Worm (Caenorhabditis elegans) whole organism, L1 larva: ENCODE data around the gene cst-1.
A peak's percentile ranks its signal among the peaks of the same experiment; 100 is the strongest.

Experiments
- C16A3.4 ChIP-seq: fragments of 150-350 bp; optimal IDR thresholded peaks from 2 replicates; lab custom pipeline; 2014; ENCODE audit warnings: missing biosample characterization, missing genetic modification characterization
- C34B4.2 ChIP-seq: sonication (generic microtip); optimal IDR thresholded peaks from 2 replicates; lab custom pipeline; 2017; ENCODE audit warnings: mild to moderate bottlenecking, missing genetic modification characterization, missing compliant biosample characterization
- F16B12.6 ChIP-seq: fragments of 150-350 bp; optimal IDR thresholded peaks from 2 replicates; lab custom pipeline; 2014; ENCODE audit warnings: missing biosample characterization, missing genetic modification characterization
- aha-1 ChIP-seq: fragments of 150-350 bp; optimal IDR thresholded peaks from 2 replicates; lab custom pipeline; 2014; ENCODE audit warnings: missing biosample characterization, missing genetic modification characterization
- alr-1 ChIP-seq: fragments of 200-800 bp; sonication (Bioruptor generic); optimal IDR thresholded peaks from 2 replicates; lab custom pipeline; 2018; ENCODE audit warnings: borderline replicate concordance, mild to moderate bottlenecking, missing genetic modification characterization, missing compliant biosample characterization
- aly-2 ChIP-seq: fragments of 150-350 bp; optimal IDR thresholded peaks from 2 replicates; lab custom pipeline; 2014; ENCODE audit warnings: missing biosample characterization, missing genetic modification characterization
- blmp-1 ChIP-seq: fragments of 150-350 bp; optimal IDR thresholded peaks from 2 replicates; lab custom pipeline; 2014; ENCODE audit warnings: missing biosample characterization, missing genetic modification characterization
- ceh-82 ChIP-seq, 3 experiments: fragments of 150-350 bp in 1 of 3; sonication (generic microtip) in 2 of 3; optimal IDR thresholded peaks; 2 replicates each; lab custom pipeline; 2014 to 2017; ENCODE audit warnings: missing biosample characterization in 3 of 3, missing genetic modification characterization in 3 of 3
- ceh-88 ChIP-seq: fragments of 200-800 bp; sonication (Bioruptor generic); IDR thresholded peaks from 2 replicates; pipeline ENCODE4 v1.3.6; 2022; ENCODE audit warnings: missing genetic modification characterization, missing compliant biosample characterization
- dpl-1 ChIP-seq, 3 experiments: fragments of 150-350 bp in 2 of 3; sonication (generic microtip) in 1 of 3; optimal IDR thresholded peaks; 2 replicates each; lab custom pipeline; 2014 to 2017; ENCODE audit warnings: missing biosample characterization in 3 of 3, missing genetic modification characterization in 3 of 3, missing genetic modification reagents in 3 of 3
- efl-1 ChIP-seq, 4 experiments: fragments of 150-350 bp; optimal IDR thresholded peaks in 3 of 4; peaks in 1 of 4; 1 replicate in 1 of 4; 2 replicates in 3 of 4; lab custom pipeline; 2014; ENCODE audit warnings: missing biosample characterization in 2 of 4, missing genetic modification characterization in 2 of 4, missing genetic modification reagents in 2 of 4
- egl-13 ChIP-seq: sonication (generic microtip); optimal IDR thresholded peaks from 2 replicates; lab custom pipeline; 2016; ENCODE audit warnings: missing genotype, missing genetic modification reagents, missing genetic modification characterization, missing compliant biosample characterization
- egl-27 ChIP-seq, 2 experiments: fragments of 150-350 bp in 1 of 2; sonication (generic microtip); optimal IDR thresholded peaks; 3 replicates each; lab custom pipeline; 2017 to 2018; ENCODE audit warnings: missing biosample characterization in 2 of 2, missing genetic modification characterization in 2 of 2, missing genetic modification reagents in 2 of 2
- elt-2 ChIP-seq: sonication (generic microtip); optimal IDR thresholded peaks from 2 replicates; lab custom pipeline; 2016; ENCODE audit warnings: missing genetic modification characterization, mild to moderate bottlenecking, inconsistent platforms, missing compliant biosample characterization, missing genetic modification reagents
- elt-3 ChIP-seq, 6 experiments: fragments of 150-350 bp in 1 of 6; sonication (generic microtip); optimal IDR thresholded peaks; 2 replicates each; lab custom pipeline; 2017 to 2018; ENCODE audit warnings: missing biosample characterization in 6 of 6, missing genetic modification characterization in 6 of 6, inconsistent platforms in 1 of 6
- fkh-10 ChIP-seq: sonication (generic microtip); optimal IDR thresholded peaks from 2 replicates; lab custom pipeline; 2017; ENCODE audit warnings: missing biosample characterization, missing genetic modification reagents, missing genetic modification characterization
- fos-1 ChIP-seq: fragments of 150-350 bp; optimal IDR thresholded peaks from 2 replicates; lab custom pipeline; 2014; ENCODE audit warnings: missing biosample characterization, missing genetic modification characterization
- hpl-2 ChIP-seq: fragments of 150-350 bp; optimal IDR thresholded peaks from 2 replicates; lab custom pipeline; 2014; ENCODE audit warnings: missing biosample characterization, missing genetic modification reagents, missing genetic modification characterization
- irx-1 ChIP-seq: sonication (generic microtip); optimal IDR thresholded peaks from 2 replicates; lab custom pipeline; 2016; ENCODE audit warnings: missing genetic modification characterization, missing compliant biosample characterization
- isw-1 ChIP-seq: fragments of 200-800 bp; sonication (Bioruptor generic); IDR thresholded peaks from 2 replicates; pipeline ENCODE4 v1.3.6; 2022; ENCODE audit warnings: missing genetic modification characterization, missing compliant biosample characterization
- lin-14 ChIP-seq: fragments of 200-800 bp; sonication (Bioruptor generic); optimal IDR thresholded peaks from 2 replicates; lab custom pipeline; 2018; ENCODE audit warnings: mild to moderate bottlenecking, missing genetic modification characterization, moderate library complexity, missing compliant biosample characterization
- lin-15B ChIP-seq: fragments of 150-350 bp; sonication (generic microtip); optimal IDR thresholded peaks from 3 replicates; lab custom pipeline; 2014; ENCODE audit warnings: missing biosample characterization, missing genetic modification characterization
- lin-35 ChIP-seq, 2 experiments: fragments of 150-350 bp; optimal IDR thresholded peaks; 2 replicates each; lab custom pipeline; 2014; ENCODE audit warnings: missing biosample characterization in 2 of 2, missing genetic modification characterization in 2 of 2, missing genetic modification reagents in 2 of 2
- lin-39 ChIP-seq: fragments of 150-350 bp; optimal IDR thresholded peaks from 2 replicates; lab custom pipeline; 2014; ENCODE audit warnings: missing biosample characterization, missing genetic modification reagents, missing genetic modification characterization
- lir-3 ChIP-seq: sonication (generic microtip); optimal IDR thresholded peaks from 2 replicates; lab custom pipeline; 2016; ENCODE audit warnings: mild to moderate bottlenecking, missing genetic modification characterization, moderate library complexity, missing compliant biosample characterization; ENCODE audit not compliant: poor library complexity
- mab-9 ChIP-seq: fragments of 200-800 bp; sonication (Bioruptor generic); IDR thresholded peaks from 2 replicates; pipeline ENCODE4 v1.3.6; 2022; ENCODE audit warnings: missing genetic modification reagents, missing genetic modification characterization, missing compliant biosample characterization
- mef-2 ChIP-seq: fragments of 150-350 bp; optimal IDR thresholded peaks from 2 replicates; lab custom pipeline; 2014; ENCODE audit warnings: missing biosample characterization, missing genetic modification characterization
- mep-1 ChIP-seq: fragments of 150-350 bp; optimal IDR thresholded peaks from 2 replicates; lab custom pipeline; 2014; ENCODE audit warnings: missing biosample characterization, missing genetic modification characterization
- nhr-11 ChIP-seq: fragments of 150-350 bp; optimal IDR thresholded peaks from 2 replicates; lab custom pipeline; 2014; ENCODE audit warnings: missing biosample characterization, missing genetic modification characterization
- nhr-19 ChIP-seq: fragments of 200-800 bp; sonication (Bioruptor generic); conservative IDR thresholded peaks from 2 replicates; pipeline ENCODE4 v1.3.6; 2022; ENCODE audit warnings: missing genetic modification characterization, missing compliant biosample characterization
- nhr-28 ChIP-seq: fragments of 150-350 bp; optimal IDR thresholded peaks from 2 replicates; lab custom pipeline; 2014; ENCODE audit warnings: missing biosample characterization, missing genetic modification characterization
- nhr-77 ChIP-seq: fragments of 150-350 bp; optimal IDR thresholded peaks from 2 replicates; lab custom pipeline; 2014; ENCODE audit warnings: missing biosample characterization, missing genetic modification characterization
- nhr-84 ChIP-seq: sonication (generic microtip); optimal IDR thresholded peaks from 2 replicates; lab custom pipeline; 2017; ENCODE audit warnings: missing biosample characterization, missing genetic modification characterization
- nhr-90 ChIP-seq: sonication (generic microtip); optimal IDR thresholded peaks from 2 replicates; lab custom pipeline; 2016; ENCODE audit warnings: mild to moderate bottlenecking, missing genetic modification characterization, missing compliant biosample characterization; ENCODE audit not compliant: poor library complexity
- pag-3 ChIP-seq: sonication (generic microtip); optimal IDR thresholded peaks from 2 replicates; lab custom pipeline; 2017; ENCODE audit warnings: missing genetic modification characterization, mild to moderate bottlenecking, missing compliant biosample characterization, antibody characterized with exemption, borderline replicate concordance; ENCODE audit not compliant: insufficient read depth
- pax-3 ChIP-seq: fragments of 200-800 bp; sonication (Bioruptor generic); optimal IDR thresholded peaks from 2 replicates; lab custom pipeline; 2018; ENCODE audit warnings: mild to moderate bottlenecking, missing genetic modification characterization, moderate library complexity, missing compliant biosample characterization
- snpc-4 ChIP-seq: fragments of 150-350 bp; optimal IDR thresholded peaks from 2 replicates; lab custom pipeline; 2014; ENCODE audit warnings: missing biosample characterization, missing genetic modification characterization
- snu-23 ChIP-seq: sonication (generic microtip); optimal IDR thresholded peaks from 2 replicates; lab custom pipeline; 2016; ENCODE audit warnings: missing genetic modification characterization, missing compliant biosample characterization
- sup-37 ChIP-seq: fragments of 200-800 bp; sonication (Bioruptor generic); optimal IDR thresholded peaks from 2 replicates; lab custom pipeline; 2018; ENCODE audit warnings: mild to moderate bottlenecking, missing genetic modification characterization, missing compliant biosample characterization
- tbx-2 ChIP-seq: sonication (generic microtip); optimal IDR thresholded peaks from 2 replicates; lab custom pipeline; 2016; ENCODE audit warnings: missing genetic modification characterization, missing compliant biosample characterization
- unc-130 ChIP-seq: fragments of 150-350 bp; optimal IDR thresholded peaks from 2 replicates; lab custom pipeline; 2017; ENCODE audit warnings: missing biosample characterization, missing genetic modification characterization, inconsistent platforms
- unc-30 ChIP-seq: sonication (generic microtip); optimal IDR thresholded peaks from 2 replicates; lab custom pipeline; 2017; ENCODE audit warnings: missing biosample characterization, missing genetic modification characterization
- unc-86 ChIP-seq: sonication (generic microtip); optimal IDR thresholded peaks from 2 replicates; lab custom pipeline; 2016; ENCODE audit warnings: missing genetic modification characterization, missing compliant biosample characterization
- xbp-1 ChIP-seq: sonication (generic microtip); optimal IDR thresholded peaks from 2 replicates; lab custom pipeline; 2016; ENCODE audit warnings: missing genetic modification characterization, missing compliant biosample characterization
- ztf-11 ChIP-seq, 2 experiments: sonication (generic microtip); optimal IDR thresholded peaks; 2 replicates each; lab custom pipeline; 2016 to 2017; ENCODE audit warnings: missing genetic modification characterization in 2 of 2, missing biosample characterization in 1 of 2, missing compliant biosample characterization in 1 of 2

cst-1 gene

DNA sequence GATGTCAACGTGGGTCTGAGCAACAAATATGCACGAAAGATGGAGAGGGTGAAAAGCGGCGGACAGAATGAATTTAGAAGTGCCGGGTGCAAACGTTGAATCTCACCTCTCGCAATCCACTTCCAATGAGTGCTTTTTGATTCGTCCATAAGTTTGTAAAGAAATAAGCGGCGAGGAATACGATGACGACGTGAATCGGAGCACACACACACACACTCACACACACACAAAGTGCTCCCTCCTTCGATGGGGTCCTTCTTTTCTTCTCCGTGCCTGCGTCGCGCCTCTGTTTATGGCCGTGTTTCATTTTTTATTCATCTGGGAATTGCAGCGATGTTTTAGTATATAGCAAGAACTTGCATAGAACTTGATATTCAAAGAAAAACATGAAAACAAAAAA is 42.0 kb upstream of the cst-1 start, which contains the start of gene paf-2:
TSS of gene paf-2 (minus strand) at position 290 of the 400 bp plus-strand sequence.
- TF ChIP-seq mab-9 (GFP tag; lab: Robert Waterston, UW) = no peak
- TF ChIP-seq aly-2 (tag; lab: Kevin White, UChicago) = peak; percentile 17
- TF ChIP-seq efl-1 (optimal IDR thresholded peaks at IDR 0.05; lab: Kevin White, UChicago) = no peak
- peak in 1 of 2 experiments; percentile 78 for TF ChIP-seq efl-1 (GFP tag; optimal IDR thresholded peaks at IDR 0.05 in 1 of 2; lab: Kevin White, UChicago)
- TF ChIP-seq fkh-10 (GFP tag; lab: Kevin White, UChicago) = peak; percentile 66
- no peak for TF ChIP-seq ztf-11 (tag; optimal IDR thresholded peaks at IDR 0.05; lab: Kevin White, UChicago)
- TF ChIP-seq nhr-28 (tag; lab: Kevin White, UChicago) = no peak
- no peak for TF ChIP-seq nhr-11
- no peak for TF ChIP-seq C34B4.2 (tag; lab: Kevin White, UChicago)
- no peak for TF ChIP-seq mef-2
- no peak for TF ChIP-seq pax-3 (tag; lab: Kevin White, UChicago)
- peak in 1 of 3 experiments; percentile 19 for TF ChIP-seq ceh-82 (tag; optimal IDR thresholded peaks at IDR 0.05; lab: Kevin White, UChicago)
- TF ChIP-seq nhr-84 (tag; lab: Kevin White, UChicago) = no peak
- TF ChIP-seq lin-14 (GFP tag; lab: Kevin White, UChicago) = peak; percentile 59
- no peak for TF ChIP-seq hpl-2

DNA sequence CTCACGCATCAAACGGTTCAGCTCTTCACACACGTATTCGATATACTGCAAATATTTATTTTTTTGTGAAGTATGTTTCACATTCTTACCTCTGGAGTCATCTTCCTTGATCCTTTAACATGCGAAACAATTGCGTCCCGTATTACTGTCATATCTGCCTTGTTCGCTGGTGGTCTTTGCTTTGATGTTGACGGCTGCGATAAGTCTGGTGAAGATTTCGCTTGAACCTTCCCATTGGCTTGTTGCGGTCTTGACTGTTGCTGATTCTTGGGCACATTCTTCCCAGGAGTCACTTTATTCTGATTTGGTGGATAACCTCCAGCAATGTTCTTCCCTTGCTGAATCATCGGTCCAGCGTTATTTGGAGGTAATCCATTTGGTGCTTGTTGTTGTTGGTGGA is 36.2 kb upstream of the cst-1 start:
- TF ChIP-seq nhr-77 = no peak
- no peak for TF ChIP-seq unc-30 (tag; lab: Kevin White, UChicago)
- no peak for TF ChIP-seq irx-1
- no peak for TF ChIP-seq unc-86 (tag; lab: Kevin White, UChicago)
- no peak for TF ChIP-seq aly-2 (tag; lab: Kevin White, UChicago)
- no peak for TF ChIP-seq fos-1 (tag; lab: Kevin White, UChicago)
- TF ChIP-seq sup-37 (GFP tag; lab: Kevin White, UChicago) = no peak
- no peak for TF ChIP-seq snu-23
- TF ChIP-seq ceh-82 (tag; optimal IDR thresholded peaks at IDR 0.05; lab: Kevin White, UChicago) = no peak
- no peak for TF ChIP-seq pag-3
- TF ChIP-seq nhr-11 = no peak

DNA sequence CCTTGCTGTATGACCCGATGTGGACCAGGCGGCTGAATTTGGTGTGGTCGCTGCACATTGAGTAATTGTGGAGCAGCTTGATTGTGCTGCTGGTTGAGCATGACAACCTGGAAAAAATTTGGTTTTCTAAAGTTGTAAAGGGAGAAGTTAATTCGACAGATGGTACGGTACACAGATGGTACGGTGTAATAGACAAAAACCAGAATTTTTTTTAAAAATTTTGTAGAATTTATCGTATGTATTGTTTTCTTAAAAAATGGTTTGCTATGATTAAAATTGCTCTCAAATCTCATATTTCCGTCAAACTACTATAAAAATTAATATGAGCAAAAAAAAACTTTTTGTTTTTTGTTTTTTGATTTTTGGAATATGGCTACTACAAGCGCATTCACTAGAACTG is 32.6 kb upstream of the cst-1 start, which contains the start of gene pqn-15:
TSS of gene pqn-15 (minus strand) at position 101 of the 400 bp plus-strand sequence.
- no peak for TF ChIP-seq alr-1 (tag; lab: Kevin White, UChicago)
- no peak for TF ChIP-seq blmp-1 (tag; lab: Kevin White, UChicago)
- TF ChIP-seq snpc-4 (tag; lab: Kevin White, UChicago) = no peak
- no peak for TF ChIP-seq lin-39
- no peak for TF ChIP-seq lir-3 (tag; lab: Kevin White, UChicago)
- TF ChIP-seq ceh-88 (GFP tag; lab: Robert Waterston, UW) = no peak
- TF ChIP-seq tbx-2 (tag; lab: Kevin White, UChicago) = no peak
- no peak for TF ChIP-seq aha-1 (tag; lab: Kevin White, UChicago)

DNA sequence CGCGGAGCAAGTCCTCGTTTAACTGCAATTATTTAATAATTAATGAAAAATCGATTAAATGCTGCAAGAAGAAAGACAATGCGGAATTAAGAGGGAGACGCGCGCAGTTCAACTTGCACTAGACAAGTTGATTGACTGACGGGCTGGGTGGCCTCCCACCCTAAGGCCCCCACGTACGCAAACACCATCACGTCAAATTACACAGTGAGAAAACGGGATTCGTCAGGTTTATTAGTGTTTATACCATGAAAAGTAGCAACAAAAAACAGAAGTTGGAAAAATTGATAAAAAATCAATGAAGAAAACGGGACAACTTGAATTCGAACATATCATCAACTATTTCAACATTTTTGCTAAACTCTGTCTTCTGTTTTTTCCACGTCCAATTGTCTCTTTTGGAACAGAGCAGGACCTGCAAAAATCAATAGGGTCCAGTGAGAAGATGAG is 31.9 kb upstream of the cst-1 start:
- TF ChIP-seq elt-2 (peak; percentile 6), dpl-1 (GFP tag; optimal IDR thresholded peaks at IDR 0.05; lab: Kevin White, UChicago) (peak in 2 of 3 experiments; percentile 20 to 28), aha-1 (tag; lab: Kevin White, UChicago) (no peak), snu-23 (peak; percentile 58), F16B12.6 (tag; lab: Kevin White, UChicago) (peak; percentile 85), egl-13 (tag; lab: Kevin White, UChicago) (peak; percentile 15), lin-15B (tag; lab: Kevin White, UChicago) (no peak), efl-1 (optimal IDR thresholded peaks at IDR 0.05; lab: Kevin White, UChicago) (peak; percentile 4 to 15), efl-1 (GFP tag; optimal IDR thresholded peaks at IDR 0.05 in 1 of 2; lab: Kevin White, UChicago) (peak in 1 of 2 experiments; percentile 40), unc-130 (tag; lab: Kevin White, UChicago) (peak; percentile 35), lin-35 (GFP tag; optimal IDR thresholded peaks at IDR 0.05; lab: Kevin White, UChicago) (peak in 1 of 2 experiments; percentile 51), nhr-19 (GFP tag; lab: Robert Waterston, UW) (peak; percentile 37; the same call in 1 of the 2 replicates), xbp-1 (tag; lab: Kevin White, UChicago) (peak; percentile 45), tbx-2 (tag; lab: Kevin White, UChicago) (peak; percentile 41), ceh-88 (GFP tag; lab: Robert Waterston, UW) (no peak), nhr-90 (peak; percentile 18), ztf-11 (tag; optimal IDR thresholded peaks at IDR 0.05; lab: Kevin White, UChicago) (no peak), unc-86 (tag; lab: Kevin White, UChicago) (peak; percentile 44), egl-27 (tag; optimal IDR thresholded peaks at IDR 0.05; lab: Kevin White, UChicago) (no peak), C16A3.4 (peak; percentile 28), elt-3 (tag; optimal IDR thresholded peaks at IDR 0.05; lab: Kevin White, UChicago) (no peak), mep-1 (peak; percentile 30), isw-1 (0 out of 2 replicates have a peak, but pooled peaks have one; percentile 15)
